Worm (Caenorhabditis elegans): Measurements from ENCODE around the gene F38A5.2.

F38A5.2 gene

DNA sequence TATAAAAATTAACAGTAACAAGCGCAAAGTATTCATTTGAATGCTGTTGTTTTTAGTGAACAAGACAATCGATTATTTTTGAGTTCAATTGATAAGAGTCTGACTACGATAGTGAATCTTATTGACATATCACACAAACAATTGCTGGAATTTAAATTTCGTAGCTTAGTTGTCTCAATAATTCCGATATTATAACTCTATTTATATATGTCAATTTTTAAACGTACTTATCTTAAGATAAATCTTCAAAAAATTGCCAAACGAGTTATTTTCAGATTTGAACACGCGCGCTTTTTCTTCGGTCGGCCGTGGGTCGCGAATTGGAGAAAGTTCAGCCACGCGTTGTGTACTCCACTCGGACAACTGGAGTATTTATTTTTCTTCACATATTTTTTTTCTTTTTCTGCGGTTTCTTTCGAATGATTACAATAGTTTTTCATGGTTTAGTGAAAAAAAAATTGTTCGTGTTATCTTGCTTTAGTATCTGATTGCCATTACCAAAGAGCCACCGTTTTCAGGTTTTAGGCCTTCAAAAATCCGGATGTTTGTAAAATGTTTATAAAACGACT, 46.6 kb upstream of the F38A5.2 start, which contains the start of the genes cest-5.1 and C01B10.9:
Gene cest-5.1 (minus strand): TSS at position 51 of the 569 bp plus-strand sequence.
Gene C01B10.9 (plus strand): TSS at position 519 of the 569 bp plus-strand sequence.
- TF ChIP-seq rnt-1 (tag; optimal IDR thresholded peaks at IDR 0.05): peak; percentile 52
- TF ChIP-seq pha-2 (tag; optimal IDR thresholded peaks at IDR 0.05): peak; percentile 6
- no peak for TF ChIP-seq ahr-1 (tag; optimal IDR thresholded peaks at IDR 0.05)
- peak; percentile 64 for TF ChIP-seq ceh-34 (tag; optimal IDR thresholded peaks at IDR 0.05)
- no peak for TF ChIP-seq pax-1 (tag; optimal IDR thresholded peaks at IDR 0.05)
- TF ChIP-seq sox-2 (GFP tag; IDR thresholded peaks at IDR 0.05): no peak
- TF ChIP-seq hlh-8 (tag; optimal IDR thresholded peaks at IDR 0.05): peak; percentile 68
- no peak for TF ChIP-seq hlh-13 (GFP tag; optimal IDR thresholded peaks at IDR 0.05)
- peak; percentile 5 for TF ChIP-seq nfya-1 (tag; optimal IDR thresholded peaks at IDR 0.05)
- no peak for TF ChIP-seq syd-9 (tag; optimal IDR thresholded peaks at IDR 0.05)
- no peak for TF ChIP-seq pros-1 (tag; optimal IDR thresholded peaks at IDR 0.05)
- no peak for TF ChIP-seq ceh-48 (tag; optimal IDR thresholded peaks at IDR 0.05)
- TF ChIP-seq ref-2 (tag; optimal IDR thresholded peaks at IDR 0.05): no peak
- TF ChIP-seq unc-42 (tag; optimal IDR thresholded peaks at IDR 0.05): peak; percentile 56
- TF ChIP-seq Y22D7AL.16 (tag; optimal IDR thresholded peaks at IDR 0.05): no peak
- no peak for TF ChIP-seq K02D7.2 (tag; optimal IDR thresholded peaks at IDR 0.05)
- TF ChIP-seq unc-3 (GFP tag; conservative IDR thresholded peaks at IDR 0.05): no peak
- peak; percentile 23 for TF ChIP-seq unc-3 (tag; optimal IDR thresholded peaks at IDR 0.05)
- TF ChIP-seq mec-3 (tag; optimal IDR thresholded peaks at IDR 0.05; ENCODE audit: borderline replicate concordance): peak; percentile 60
- no peak for TF ChIP-seq pha-4 (tag; optimal IDR thresholded peaks at IDR 0.05)
- TF ChIP-seq ceh-30 (tag; optimal IDR thresholded peaks at IDR 0.05): no peak
- TF ChIP-seq fkh-6 (tag; optimal IDR thresholded peaks at IDR 0.05): peak; percentile 49
- no peak for TF ChIP-seq ceh-18 (tag; optimal IDR thresholded peaks at IDR 0.05)
- no peak for TF ChIP-seq pag-3 (tag; optimal IDR thresholded peaks at IDR 0.05; ENCODE audit: borderline replicate concordance)
- TF ChIP-seq ceh-2 (tag; optimal IDR thresholded peaks at IDR 0.05): peak; percentile 90
- peak; percentile 95 for TF ChIP-seq ceh-31 (tag; optimal IDR thresholded peaks at IDR 0.05)
- peak; percentile 75 for TF ChIP-seq elt-2 (tag; optimal IDR thresholded peaks at IDR 0.05)
- no peak for TF ChIP-seq sox-4 (tag; optimal IDR thresholded peaks at IDR 0.05)
- peak; percentile 82 for TF ChIP-seq tbx-2 (tag; optimal IDR thresholded peaks at IDR 0.05)
- peak; percentile 90 for TF ChIP-seq ets-4 (tag; optimal IDR thresholded peaks at IDR 0.05)
- TF ChIP-seq dmd-4 (tag; optimal IDR thresholded peaks at IDR 0.05; ENCODE audit: borderline replicate concordance): no peak
- TF ChIP-seq gmeb-2 (tag; optimal IDR thresholded peaks at IDR 0.05): no peak
- no peak for TF ChIP-seq che-1 (tag; optimal IDR thresholded peaks at IDR 0.05)
- no peak for TF ChIP-seq hlh-30 (tag; optimal IDR thresholded peaks at IDR 0.05; ENCODE audit: insufficient read depth)
- no peak for TF ChIP-seq K09A11.1 (tag; optimal IDR thresholded peaks at IDR 0.05; ENCODE audit: insufficient read depth)
- no peak for TF ChIP-seq hlh-15 (tag; optimal IDR thresholded peaks at IDR 0.05)
- TF ChIP-seq sdc-2 (tag; optimal IDR thresholded peaks at IDR 0.05): peak; percentile 43
- TF ChIP-seq ceh-24 (tag; optimal IDR thresholded peaks at IDR 0.05): no peak
- peak; percentile 68 for TF ChIP-seq ceh-14 (tag; optimal IDR thresholded peaks at IDR 0.05)
- TF ChIP-seq npax-4 (tag; optimal IDR thresholded peaks at IDR 0.05): no peak
- peak; percentile 58 for TF ChIP-seq F13H6.1 (tag; optimal IDR thresholded peaks at IDR 0.05)
- TF ChIP-seq hlh-6 (tag; optimal IDR thresholded peaks at IDR 0.05): no peak
- no peak for TF ChIP-seq madf-2 (tag; optimal IDR thresholded peaks at IDR 0.05)
- peak; percentile 33 for TF ChIP-seq lim-6 (tag; optimal IDR thresholded peaks at IDR 0.05)
- peak; percentile 17 for TF ChIP-seq eyg-1 (tag; optimal IDR thresholded peaks at IDR 0.05)
- TF ChIP-seq dve-1 (tag; optimal IDR thresholded peaks at IDR 0.05): no peak
- no peak for TF ChIP-seq ttx-3 (tag; optimal IDR thresholded peaks at IDR 0.05)
- TF ChIP-seq fax-1 (tag; optimal IDR thresholded peaks at IDR 0.05): peak; percentile 45
- no peak for TF ChIP-seq unc-55 (GFP tag; optimal IDR thresholded peaks at IDR 0.05)
- TF ChIP-seq ceh-45 (GFP tag; IDR thresholded peaks at IDR 0.05): no peak
- no peak for TF ChIP-seq nhr-232 (tag; optimal IDR thresholded peaks at IDR 0.05)
- no peak for TF ChIP-seq ceh-22 (tag; optimal IDR thresholded peaks at IDR 0.05)
- TF ChIP-seq pqm-1 (tag; optimal IDR thresholded peaks at IDR 0.05): no peak

All from whole organism, late embryonic.